Worm (Caenorhabditis elegans): ENCODE data around the gene K12H4.2.

ce11 chrIII:8061114-8061513, 13.6 kb downstream of the K12H4.2 start:
- TF ChIP-seq jun-1 (tag; optimal IDR thresholded peaks at IDR 0.05) (no peak), nhr-23 (tag; optimal IDR thresholded peaks at IDR 0.05) (no peak), unc-39 (tag; optimal IDR thresholded peaks at IDR 0.05) (no peak), nhr-25 (tag; optimal IDR thresholded peaks at IDR 0.05) (no peak), elt-1 (tag; optimal IDR thresholded peaks at IDR 0.05) (no peak), ZK546.5 (tag; optimal IDR thresholded peaks at IDR 0.05) (no peak), fkh-10 (GFP tag; optimal IDR thresholded peaks at IDR 0.05) (no peak), nhr-237 (tag; optimal IDR thresholded peaks at IDR 0.05) (no peak), nfya-1 (tag; optimal IDR thresholded peaks at IDR 0.05; ENCODE audit: insufficient read depth) (no peak)

Measured in whole organism, L3 larva.